Worm (Caenorhabditis elegans) whole organism, early embryonic: Measurements from ENCODE around the gene catp-3.

Experiments
- B0310.2 ChIP-seq: sonication (generic microtip); optimal IDR thresholded peaks from 2 replicates; lab custom pipeline; 2016; ENCODE audit warnings: mild to moderate bottlenecking, missing genetic modification characterization, missing compliant biosample characterization
- F13C5.2 ChIP-seq: sonication (generic microtip); optimal IDR thresholded peaks from 2 replicates; lab custom pipeline; 2017; ENCODE audit warnings: mild to moderate bottlenecking, missing genetic modification characterization, inconsistent platforms, missing compliant biosample characterization
- aly-1 ChIP-seq: sonication (generic microtip); optimal IDR thresholded peaks from 2 replicates; lab custom pipeline; 2016; ENCODE audit warnings: missing genetic modification characterization, missing compliant biosample characterization
- ama-1 ChIP-seq: fragments of 150-350 bp; optimal IDR thresholded peaks from 2 replicates; lab custom pipeline; 2014
- ceh-13 ChIP-seq: fragments of 200-800 bp; sonication (Bioruptor generic); optimal IDR thresholded peaks from 2 replicates; lab custom pipeline; 2018; ENCODE audit warnings: mild to moderate bottlenecking, missing genetic modification characterization, missing compliant biosample characterization
- ceh-36 ChIP-seq: sonication (generic microtip); optimal IDR thresholded peaks from 2 replicates; lab custom pipeline; 2016; ENCODE audit warnings: missing genetic modification characterization, inconsistent platforms, missing compliant biosample characterization
- ets-7 ChIP-seq: sonication (generic microtip); optimal IDR thresholded peaks from 2 replicates; lab custom pipeline; 2016; ENCODE audit warnings: missing genotype, missing genetic modification characterization, missing compliant biosample characterization
- flt-1 ChIP-seq: fragments of 200-800 bp; sonication (Bioruptor generic); IDR thresholded peaks from 2 replicates; pipeline ENCODE4 v1.3.6; 2022; ENCODE audit warnings: missing genetic modification characterization, missing compliant biosample characterization
- hmbx-1 ChIP-seq: sonication (generic microtip); optimal IDR thresholded peaks from 2 replicates; lab custom pipeline; 2016; ENCODE audit warnings: mild to moderate bottlenecking, missing genetic modification characterization, missing compliant biosample characterization
- hmg-4 ChIP-seq: fragments of 200-800 bp; sonication (Bioruptor generic); optimal IDR thresholded peaks from 2 replicates; lab custom pipeline; 2018; ENCODE audit warnings: mild to moderate bottlenecking, missing genetic modification characterization, missing compliant biosample characterization
- hnd-1 ChIP-seq: sonication (generic microtip); optimal IDR thresholded peaks from 2 replicates; lab custom pipeline; 2016; ENCODE audit warnings: missing genetic modification characterization, missing compliant biosample characterization
- pes-1 ChIP-seq: fragments of 200-800 bp; sonication (Bioruptor generic); IDR thresholded peaks from 2 replicates; pipeline ENCODE4 v1.3.6; 2022; ENCODE audit warnings: missing genetic modification reagents, missing genetic modification characterization, missing compliant biosample characterization
- scrt-1 ChIP-seq: fragments of 200-800 bp; sonication (Bioruptor generic); IDR thresholded peaks from 2 replicates; pipeline ENCODE4 v1.3.6; 2022; ENCODE audit warnings: missing genetic modification characterization, missing compliant biosample characterization
- sea-1 ChIP-seq: fragments of 200-800 bp; sonication (Bioruptor generic); conservative IDR thresholded peaks from 2 replicates; pipeline ENCODE4 v1.3.6; 2022; ENCODE audit warnings: missing genetic modification characterization, missing compliant biosample characterization
- tbx-11 ChIP-seq: fragments of 200-800 bp; sonication (Bioruptor generic); IDR thresholded peaks from 2 replicates; pipeline ENCODE4 v1.3.6; 2022; ENCODE audit warnings: missing genetic modification characterization, missing compliant biosample characterization
- tbx-37 ChIP-seq: fragments of 200-800 bp; sonication (Bioruptor generic); conservative IDR thresholded peaks from 2 replicates; pipeline ENCODE4 v1.3.6; 2022; ENCODE audit warnings: missing genetic modification reagents, missing genetic modification characterization, missing compliant biosample characterization
- tra-4 ChIP-seq: sonication (generic microtip); optimal IDR thresholded peaks from 2 replicates; lab custom pipeline; 2017; ENCODE audit warnings: missing genetic modification characterization, missing compliant biosample characterization

The catp-3 gene

ce11 chrV:8075712-8076111 is at the start of gene catp-3:
catp-3 (plus strand) TSS chrV:8076012.
- TF ChIP-seq scrt-1 (GFP tag; lab: Robert Waterston, UW): no peak
- TF ChIP-seq ama-1 (lab: Kevin White, UChicago): no peak
- TF ChIP-seq flt-1: no peak
- TF ChIP-seq tbx-11 (GFP tag; lab: Robert Waterston, UW): no peak
- no peak for TF ChIP-seq pes-1 (GFP tag; lab: Robert Waterston, UW)
- no peak for TF ChIP-seq tbx-37
- TF ChIP-seq sea-1 (GFP tag; lab: Robert Waterston, UW): no peak
- no peak for TF ChIP-seq aly-1 (tag; lab: Kevin White, UChicago)
- TF ChIP-seq ceh-36 (tag; lab: Kevin White, UChicago): no peak
- no peak for TF ChIP-seq B0310.2 (tag; lab: Kevin White, UChicago)
- no peak for TF ChIP-seq ets-7 (tag; lab: Kevin White, UChicago)
- TF ChIP-seq hmg-4 (GFP tag; lab: Kevin White, UChicago): no peak
- TF ChIP-seq ceh-13: no peak
- TF ChIP-seq F13C5.2 (tag; lab: Kevin White, UChicago): no peak
- TF ChIP-seq hmbx-1 (tag; lab: Kevin White, UChicago): no peak
- TF ChIP-seq tra-4 (tag; lab: Kevin White, UChicago): no peak
- TF ChIP-seq hnd-1 (tag; lab: Kevin White, UChicago): no peak

- TF ChIP-seq ceh-36 (tag; lab: Kevin White, UChicago): no peak
- TF ChIP-seq ets-7 (tag; lab: Kevin White, UChicago): no peak
- no peak for TF ChIP-seq hnd-1 (tag; lab: Kevin White, UChicago)
- no peak for TF ChIP-seq flt-1
- no peak for TF ChIP-seq ama-1 (lab: Kevin White, UChicago)
- no peak for TF ChIP-seq F13C5.2 (tag; lab: Kevin White, UChicago)
- no peak for TF ChIP-seq scrt-1 (GFP tag; lab: Robert Waterston, UW)
These were observed 49.5 kb upstream of the catp-3 start, which contains the start of gene F43H9.4 for ce11 chrV:8026343-8026742. F43H9.4 (plus strand) TSS chrV:8026708.

ce11 chrV:8027429-8028142 is 48.2 kb upstream of the catp-3 start:
- TF ChIP-seq tbx-11 (GFP tag; lab: Robert Waterston, UW) (no peak), hnd-1 (tag; lab: Kevin White, UChicago) (no peak), hmg-4 (GFP tag; lab: Kevin White, UChicago) (no peak), sea-1 (GFP tag; lab: Robert Waterston, UW) (no peak), F13C5.2 (tag; lab: Kevin White, UChicago) (no peak), ama-1 (lab: Kevin White, UChicago) (no peak), pes-1 (GFP tag; lab: Robert Waterston, UW) (no peak)

- TF ChIP-seq hnd-1 (tag; lab: Kevin White, UChicago) (no peak), sea-1 (GFP tag; lab: Robert Waterston, UW) (no peak), tbx-11 (GFP tag; lab: Robert Waterston, UW) (no peak), hmbx-1 (tag; lab: Kevin White, UChicago) (no peak), hmg-4 (GFP tag; lab: Kevin White, UChicago) (no peak), F13C5.2 (tag; lab: Kevin White, UChicago) (no peak), B0310.2 (tag; lab: Kevin White, UChicago) (no peak), tbx-37 (no peak), ets-7 (tag; lab: Kevin White, UChicago) (no peak), flt-1 (no peak), aly-1 (tag; lab: Kevin White, UChicago) (no peak), ceh-13 (no peak), ceh-36 (tag; lab: Kevin White, UChicago) (no peak), pes-1 (GFP tag; lab: Robert Waterston, UW) (no peak), tra-4 (tag; lab: Kevin White, UChicago) (no peak)
These were observed 46.9 kb upstream of the catp-3 start, which contains the start of gene oma-2 for ce11 chrV:8028825-8029489. oma-2 (plus strand) TSS chrV:8029439.

- no peak for TF ChIP-seq sea-1 (GFP tag; lab: Robert Waterston, UW)
- no peak for TF ChIP-seq F13C5.2 (tag; lab: Kevin White, UChicago)
These were observed 44.7 kb upstream of the catp-3 start, which contains the start of gene vars-1 for ce11 chrV:8031121-8031520. vars-1 (plus strand) TSS chrV:8031411.

- TF ChIP-seq flt-1: no peak
- TF ChIP-seq tbx-11 (GFP tag; lab: Robert Waterston, UW): no peak
- TF ChIP-seq scrt-1 (GFP tag; lab: Robert Waterston, UW): no peak
- no peak for TF ChIP-seq F13C5.2 (tag; lab: Kevin White, UChicago)
- TF ChIP-seq sea-1 (GFP tag; lab: Robert Waterston, UW): no peak
- TF ChIP-seq tbx-37: no peak
- TF ChIP-seq aly-1 (tag; lab: Kevin White, UChicago): no peak
- no peak for TF ChIP-seq hmbx-1 (tag; lab: Kevin White, UChicago)
- TF ChIP-seq tra-4 (tag; lab: Kevin White, UChicago): no peak
- TF ChIP-seq pes-1 (GFP tag; lab: Robert Waterston, UW): no peak
These were observed 41.0 kb upstream of the catp-3 start, which contains the start of gene algn-12 for ce11 chrV:8034811-8035210. algn-12 (plus strand) TSS chrV:8035111.

ce11 chrV:8035947-8036346 is 39.9 kb upstream of the catp-3 start, which contains the start of gene ZC513.14:
ZC513.14 (minus strand) TSS chrV:8036047.
- TF ChIP-seq pes-1 (GFP tag; lab: Robert Waterston, UW): no peak
- no peak for TF ChIP-seq tbx-37
